Worm (Caenorhabditis elegans) whole organism, late embryonic: ENCODE results near the gene dnj-13.

Source experiments
- ceh-24 ChIP-seq: sonication (generic microtip); optimal IDR thresholded peaks from 2 replicates; lab custom pipeline; 2016; ENCODE audit warnings: mild to moderate bottlenecking, missing genetic modification characterization, missing compliant biosample characterization
- ceh-9 ChIP-seq: sonication (generic microtip); optimal IDR thresholded peaks from 2 replicates; lab custom pipeline; 2016; ENCODE audit warnings: mild to moderate bottlenecking, missing genetic modification characterization, inconsistent platforms, missing compliant biosample characterization
- dmd-4 ChIP-seq: sonication (generic microtip); optimal IDR thresholded peaks from 2 replicates; lab custom pipeline; 2016; ENCODE audit warnings: borderline replicate concordance, missing genetic modification characterization, missing compliant biosample characterization
- fkh-10 ChIP-seq: fragments of 150-350 bp; optimal IDR thresholded peaks from 2 replicates; lab custom pipeline; 2014; ENCODE audit warnings: missing biosample characterization, missing genetic modification reagents, missing genetic modification characterization
- hlh-8 ChIP-seq: sonication (generic microtip); optimal IDR thresholded peaks from 2 replicates; lab custom pipeline; 2016; ENCODE audit warnings: missing genotype, missing genetic modification characterization, missing compliant biosample characterization
- lim-6 ChIP-seq: sonication (generic microtip); optimal IDR thresholded peaks from 2 replicates; lab custom pipeline; 2016; ENCODE audit warnings: missing genetic modification characterization, missing compliant biosample characterization
- nfya-1 ChIP-seq: sonication (generic microtip); optimal IDR thresholded peaks from 2 replicates; lab custom pipeline; 2017; ENCODE audit warnings: missing genetic modification characterization, mild to moderate bottlenecking, missing compliant biosample characterization, antibody characterized with exemption, moderate library complexity
- pqm-1 ChIP-seq: sonication (generic microtip); optimal IDR thresholded peaks from 2 replicates; lab custom pipeline; 2016; ENCODE audit warnings: missing genetic modification characterization, missing compliant biosample characterization
- tbx-2 ChIP-seq: sonication (generic microtip); optimal IDR thresholded peaks from 2 replicates; lab custom pipeline; 2016; ENCODE audit warnings: missing genetic modification characterization, missing compliant biosample characterization
- unc-86 ChIP-seq: sonication (generic microtip); optimal IDR thresholded peaks from 2 replicates; lab custom pipeline; 2016; ENCODE audit warnings: missing genetic modification characterization, missing compliant biosample characterization

DNA sequence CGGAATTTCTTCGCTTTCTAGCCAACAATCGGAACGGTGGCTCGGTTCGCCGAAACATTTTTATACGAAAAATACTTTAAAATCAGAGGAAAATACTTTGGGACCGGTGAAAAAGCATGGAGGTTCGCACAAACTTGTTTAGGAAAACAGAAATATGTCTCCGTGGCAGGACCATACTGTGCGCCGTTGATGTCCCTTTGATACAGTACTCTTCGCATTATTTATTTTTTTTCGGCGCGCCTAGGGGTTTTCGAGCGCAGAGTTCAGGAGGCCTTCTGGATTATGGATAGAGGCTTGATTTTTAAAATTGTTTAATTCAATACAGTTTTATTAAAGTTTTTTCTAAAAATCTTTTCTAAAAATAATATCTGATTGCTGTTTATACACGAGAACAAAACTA, 787 bp upstream of the dnj-13 start, which contains the start of gene F54D5.9:
- no peak for TF ChIP-seq fkh-10
- no peak for TF ChIP-seq nfya-1 (tag; lab: Kevin White, UChicago)
- no peak for TF ChIP-seq dmd-4 (tag; lab: Kevin White, UChicago)
- no peak for TF ChIP-seq hlh-8 (tag; lab: Kevin White, UChicago)
- TF ChIP-seq lim-6 (tag; lab: Kevin White, UChicago), result no peak
- TF ChIP-seq tbx-2 (tag; lab: Kevin White, UChicago), result no peak
- TF ChIP-seq pqm-1 (tag; lab: Kevin White, UChicago), result no peak
- no peak for TF ChIP-seq ceh-9
- TF ChIP-seq ceh-24, result no peak
- TF ChIP-seq unc-86 (tag; lab: Kevin White, UChicago), result no peak
